Worm (Caenorhabditis elegans): ENCODE results near the gene nlp-63.

nlp-63 gene

DNA sequence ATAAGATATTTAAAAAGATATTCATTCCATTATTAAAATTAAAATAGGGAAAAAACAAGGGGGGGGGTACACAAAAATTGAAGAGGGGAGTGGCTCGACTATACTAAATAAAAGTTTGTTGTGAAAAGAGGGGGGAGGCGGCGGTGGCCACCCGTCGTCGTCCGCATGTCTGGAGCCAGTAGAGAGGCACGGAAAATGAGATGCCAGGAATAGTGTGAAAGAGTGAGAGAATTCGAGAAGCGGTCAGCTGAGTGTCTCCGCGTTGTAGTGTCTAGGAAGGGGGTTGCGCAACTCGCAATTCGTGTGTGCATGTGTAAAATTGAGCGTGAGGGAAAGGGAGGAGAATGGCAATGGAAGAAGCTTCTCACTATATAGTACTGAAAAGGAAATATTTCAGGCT, 47.1 kb downstream of the nlp-63 start (continued):
- TF ChIP-seq pros-1 (tag; optimal IDR thresholded peaks at IDR 0.05): no peak
- peak; percentile 23 for TF ChIP-seq syd-9 (tag; optimal IDR thresholded peaks at IDR 0.05)
- no peak for TF ChIP-seq pag-3 (tag; optimal IDR thresholded peaks at IDR 0.05; ENCODE audit: borderline replicate concordance)
- TF ChIP-seq che-1 (tag; optimal IDR thresholded peaks at IDR 0.05): no peak
- TF ChIP-seq fkh-10 (GFP tag; optimal IDR thresholded peaks at IDR 0.05): no peak
- peak; percentile 59 for TF ChIP-seq unc-42 (tag; optimal IDR thresholded peaks at IDR 0.05)
- no peak for TF ChIP-seq ceh-30 (tag; optimal IDR thresholded peaks at IDR 0.05)
- TF ChIP-seq ceh-6 (GFP tag; optimal IDR thresholded peaks at IDR 0.05): no peak
- TF ChIP-seq F13H6.1 (tag; optimal IDR thresholded peaks at IDR 0.05): no peak
- TF ChIP-seq madf-2 (tag; optimal IDR thresholded peaks at IDR 0.05): peak; percentile 37
- no peak for TF ChIP-seq unc-3 (GFP tag; conservative IDR thresholded peaks at IDR 0.05)
- TF ChIP-seq unc-3 (tag; optimal IDR thresholded peaks at IDR 0.05): no peak
- TF ChIP-seq ceh-2 (tag; optimal IDR thresholded peaks at IDR 0.05): peak; percentile 9
- TF ChIP-seq pax-1 (tag; optimal IDR thresholded peaks at IDR 0.05): no peak
- no peak for TF ChIP-seq tbx-7 (tag; optimal IDR thresholded peaks at IDR 0.05)
- peak; percentile 49 for TF ChIP-seq ceh-14 (tag; optimal IDR thresholded peaks at IDR 0.05)

DNA sequence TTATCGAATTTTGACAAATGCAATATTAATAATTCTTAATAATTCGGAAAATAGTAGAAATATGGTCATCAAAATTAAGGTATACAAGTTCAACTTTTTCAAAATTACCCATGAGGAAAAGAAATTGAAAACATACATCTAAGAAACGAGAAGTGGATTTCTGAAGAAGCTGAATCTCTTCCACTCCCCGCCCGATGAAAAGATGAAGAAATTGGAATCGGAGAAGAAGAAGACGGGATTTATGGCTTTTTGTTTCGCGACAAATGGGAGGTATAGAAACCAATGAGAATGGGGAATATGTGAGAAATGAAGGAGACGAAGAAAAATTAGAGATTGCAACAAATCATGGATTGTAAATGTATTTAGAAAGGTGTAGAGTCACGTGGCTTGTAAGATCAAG, 47.9 kb downstream of the nlp-63 start:
- no peak for TF ChIP-seq sdc-2 (tag; optimal IDR thresholded peaks at IDR 0.05)
- TF ChIP-seq nfya-1 (tag; optimal IDR thresholded peaks at IDR 0.05): no peak
- TF ChIP-seq madf-2 (tag; optimal IDR thresholded peaks at IDR 0.05): no peak
- TF ChIP-seq unc-55 (GFP tag; optimal IDR thresholded peaks at IDR 0.05): peak; percentile 11
- TF ChIP-seq gmeb-2 (tag; optimal IDR thresholded peaks at IDR 0.05): no peak
- TF ChIP-seq ahr-1 (tag; optimal IDR thresholded peaks at IDR 0.05): no peak
- TF ChIP-seq ztf-16 (tag; optimal IDR thresholded peaks at IDR 0.05): no peak

- TF ChIP-seq tbx-2 (tag; optimal IDR thresholded peaks at IDR 0.05) (no peak), dve-1 (tag; optimal IDR thresholded peaks at IDR 0.05) (peak; percentile 12), pat-9 (tag; optimal IDR thresholded peaks at IDR 0.05) (no peak), sox-4 (tag; optimal IDR thresholded peaks at IDR 0.05) (no peak)
Observed at ce11 chrII:10203765-10204164, 48.6 kb downstream of the nlp-63 start.

ce11 chrII:10204428-10205049, 49.3 kb downstream of the nlp-63 start:
- TF ChIP-seq rnt-1 (tag; optimal IDR thresholded peaks at IDR 0.05) (peak; percentile 32), ceh-18 (tag; optimal IDR thresholded peaks at IDR 0.05) (peak; percentile 45), unc-55 (GFP tag; optimal IDR thresholded peaks at IDR 0.05) (peak; percentile 76), hlh-30 (tag; optimal IDR thresholded peaks at IDR 0.05; ENCODE audit: insufficient read depth) (peak; percentile 11), gmeb-2 (tag; optimal IDR thresholded peaks at IDR 0.05) (no peak), K02D7.2 (tag; optimal IDR thresholded peaks at IDR 0.05) (no peak), ceh-22 (tag; optimal IDR thresholded peaks at IDR 0.05) (peak; percentile 46)
